Worm (Caenorhabditis elegans) whole organism, L1 larva: ENCODE data around the gene cyp-13A3.

Experiments
- ceh-82 ChIP-seq, 3 experiments: fragments of 150-350 bp in 1 of 3; sonication (generic microtip) in 2 of 3; optimal IDR thresholded peaks; 2 replicates each; lab custom pipeline; 2014 to 2017; ENCODE audit warnings: missing biosample characterization in 3 of 3, missing genetic modification characterization in 3 of 3
- fos-1 ChIP-seq: fragments of 150-350 bp; optimal IDR thresholded peaks from 2 replicates; lab custom pipeline; 2014; ENCODE audit warnings: missing biosample characterization, missing genetic modification characterization
- jun-1 ChIP-seq: fragments of 150-350 bp; optimal IDR thresholded peaks from 2 replicates; lab custom pipeline; 2014; ENCODE audit warnings: missing biosample characterization, missing genetic modification reagents, missing genetic modification characterization

DNA sequence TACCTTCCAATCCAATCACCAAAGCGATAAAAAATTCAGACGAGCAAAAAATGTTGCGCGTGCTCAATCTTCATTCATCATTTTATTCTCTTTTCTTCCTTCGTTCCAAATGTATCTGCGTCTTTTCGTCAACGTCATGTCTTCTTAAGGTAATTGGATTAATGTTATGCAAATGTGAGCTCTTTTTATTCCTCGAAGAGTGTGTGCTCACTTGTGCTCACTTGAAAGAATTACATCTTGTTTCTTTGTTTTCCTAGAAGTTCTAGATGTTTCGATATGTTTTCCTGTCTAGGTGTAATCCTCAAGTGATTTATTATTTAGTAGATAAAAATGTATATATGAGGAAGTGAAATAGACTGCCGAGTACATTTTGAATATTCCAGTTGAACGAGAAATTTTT is 37.7 kb downstream of the cyp-13A3 start:
- TF ChIP-seq ceh-82 (tag; optimal IDR thresholded peaks at IDR 0.05; lab: Kevin White, UChicago) (no peak), jun-1 (tag; lab: Kevin White, UChicago) (no peak), fos-1 (tag; lab: Kevin White, UChicago) (no peak)
